Fruit fly (Drosophila melanogaster) whole organism, wandering third instar larva: ENCODE measurements around the gene Nedd4.

Experiments
- Abd-B ChIP-seq: fragments of >200 bp; optimal IDR thresholded peaks from 2 replicates; lab custom pipeline; 2017; ENCODE audit warnings: missing biosample characterization, missing genetic modification characterization
- CG32264 ChIP-seq: fragments of 200-800 bp; sonication (Bioruptor generic); optimal IDR thresholded peaks from 2 replicates; lab custom pipeline; 2016; ENCODE audit warnings: missing biosample characterization, missing genetic modification characterization
- CG9705 ChIP-seq: fragments of 200-800 bp; sonication (Bioruptor generic); optimal IDR thresholded peaks from 2 replicates; lab custom pipeline; 2018; ENCODE audit warnings: missing biosample characterization, mild to moderate bottlenecking, missing genetic modification characterization
- CrebA ChIP-seq: fragments of 200-800 bp; sonication (Bioruptor generic); optimal IDR thresholded peaks from 2 replicates; lab custom pipeline; 2016; ENCODE audit warnings: missing biosample characterization, mild to moderate bottlenecking, missing genetic modification characterization, borderline replicate concordance
- Dfd ChIP-seq: fragments of >200 bp; optimal IDR thresholded peaks from 2 replicates; lab custom pipeline; 2017; ENCODE audit warnings: missing biosample characterization, missing genetic modification characterization
- Dif ChIP-seq: fragments of 200-275, 200-300 bp; sonication (Bioruptor generic); optimal IDR thresholded peaks from 2 replicates; lab custom pipeline; 2018; ENCODE audit warnings: missing biosample characterization, missing genetic modification characterization; ENCODE audit not compliant: partially characterized antibody
- GATAd ChIP-seq: sonication (Bioruptor generic); optimal IDR thresholded peaks from 2 replicates; lab custom pipeline; 2016; ENCODE audit warnings: missing biosample characterization, missing genetic modification characterization
- HLH106 ChIP-seq: fragments of 200-800 bp; optimal IDR thresholded peaks from 3 replicates; lab custom pipeline; 2019; ENCODE audit warnings: missing biosample characterization, mild to moderate bottlenecking, missing genetic modification characterization, moderate library complexity
- Hnf4 ChIP-seq: fragments of 200-800 bp; sonication (Bioruptor generic); optimal IDR thresholded peaks from 2 replicates; lab custom pipeline; 2016; ENCODE audit warnings: missing biosample characterization, mild to moderate bottlenecking, missing genetic modification characterization
- Hr78 ChIP-seq: fragments of >200 bp; optimal IDR thresholded peaks from 2 replicates; lab custom pipeline; 2017; ENCODE audit warnings: missing biosample characterization, missing genetic modification characterization
- Hr83 ChIP-seq: fragments of 200-300 bp; sonication (Bioruptor generic); optimal IDR thresholded peaks from 2 replicates; lab custom pipeline; 2016; ENCODE audit warnings: missing biosample characterization, mild to moderate bottlenecking, missing genetic modification characterization, moderate library complexity; ENCODE audit not compliant: poor library complexity, severe bottlenecking
- Jra ChIP-seq: sonication (Bioruptor generic); optimal IDR thresholded peaks from 2 replicates; lab custom pipeline; 2016; ENCODE audit warnings: missing biosample characterization, missing genetic modification characterization
- Mio ChIP-seq: sonication (Bioruptor generic); optimal IDR thresholded peaks from 2 replicates; lab custom pipeline; 2016; ENCODE audit warnings: missing biosample characterization, missing genetic modification characterization
- Myc ChIP-seq: fragments of >200 bp; optimal IDR thresholded peaks from 2 replicates; lab custom pipeline; 2017
- N ChIP-seq: fragments of >200 bp; optimal IDR thresholded peaks from 2 replicates; lab custom pipeline; 2018; ENCODE audit warnings: missing biosample characterization, missing external identifiers, missing genetic modification characterization
- OdsH ChIP-seq: fragments of 200-800 bp; sonication (Bioruptor generic); optimal IDR thresholded peaks from 2 replicates; lab custom pipeline; 2016; ENCODE audit warnings: missing biosample characterization, mild to moderate bottlenecking, missing genetic modification characterization
- Rel ChIP-seq, 2 experiments: fragments of 200-800 bp; sonication (Bioruptor generic) in 1 of 2; optimal IDR thresholded peaks; 2 replicates in 1 of 2; 3 replicates in 1 of 2; lab custom pipeline; 2016 to 2019; ENCODE audit warnings: mild to moderate bottlenecking in 2 of 2, missing biosample characterization in 2 of 2, missing genetic modification characterization in 2 of 2, moderate library complexity in 1 of 2
- Sp1 ChIP-seq: fragments of 200-800 bp; sonication (Bioruptor generic); optimal IDR thresholded peaks from 3 replicates; lab custom pipeline; 2019; ENCODE audit warnings: missing biosample characterization, mild to moderate bottlenecking, missing genetic modification characterization, moderate library complexity
- Vsx2 ChIP-seq: fragments of 200-300, 225-300 bp; sonication (Bioruptor generic); optimal IDR thresholded peaks from 2 replicates; lab custom pipeline; 2018; ENCODE audit warnings: missing biosample characterization, missing genetic modification characterization; ENCODE audit not compliant: partially characterized antibody
- br ChIP-seq: fragments of 200-800 bp; sonication (Bioruptor generic); optimal IDR thresholded peaks from 2 replicates; lab custom pipeline; 2016; ENCODE audit warnings: missing biosample characterization, missing genetic modification characterization
- dl ChIP-seq, 2 experiments: fragments of 175-275, 200-275 bp in 1 of 2; fragments of 200-275 bp in 1 of 2; sonication (Bioruptor generic); optimal IDR thresholded peaks; lab custom pipeline; 2018; ENCODE audit warnings: mild to moderate bottlenecking in 2 of 2, missing biosample characterization in 2 of 2, missing genetic modification characterization in 2 of 2, moderate library complexity in 2 of 2; ENCODE audit not compliant: partially characterized antibody in 2 of 2, insufficient read depth in 1 of 2
- dmrt93B ChIP-seq: fragments of 200-800 bp; sonication (Bioruptor generic); optimal IDR thresholded peaks from 2 replicates; lab custom pipeline; 2018; ENCODE audit warnings: missing biosample characterization, mild to moderate bottlenecking, missing genetic modification characterization
- dsf ChIP-seq: sonication (Bioruptor generic); optimal IDR thresholded peaks from 2 replicates; lab custom pipeline; 2016; ENCODE audit warnings: missing biosample characterization, missing genetic modification characterization, borderline replicate concordance
- ey ChIP-seq: fragments of 200-800 bp; sonication (Bioruptor generic); optimal IDR thresholded peaks from 2 replicates; lab custom pipeline; 2016; ENCODE audit warnings: missing biosample characterization, missing genetic modification characterization
- foxo ChIP-seq, 2 experiments: fragments of 200-800 bp; sonication (Bioruptor generic); optimal IDR thresholded peaks; 2 replicates in 1 of 2; 3 replicates in 1 of 2; lab custom pipeline; 2016 to 2017; ENCODE audit warnings: missing biosample characterization in 2 of 2, missing genetic modification characterization in 2 of 2
- fru ChIP-seq: fragments of 200-800 bp; sonication (Bioruptor generic); optimal IDR thresholded peaks from 3 replicates; lab custom pipeline; 2016; ENCODE audit warnings: missing biosample characterization, mild to moderate bottlenecking, missing genetic modification characterization
- h ChIP-seq: fragments of 200-800 bp; sonication (Bioruptor generic); optimal IDR thresholded peaks from 3 replicates; lab custom pipeline; 2016; ENCODE audit warnings: missing biosample characterization, mild to moderate bottlenecking, missing genetic modification characterization
- jim ChIP-seq: fragments of 175-275, 200-325 bp; sonication (Bioruptor generic); optimal IDR thresholded peaks from 2 replicates; lab custom pipeline; 2016; ENCODE audit warnings: missing biosample characterization, mild to moderate bottlenecking, missing genetic modification characterization
- lola ChIP-seq: fragments of >200 bp; optimal IDR thresholded peaks from 2 replicates; lab custom pipeline; 2017; ENCODE audit warnings: missing biosample characterization, missing genetic modification characterization
- pan ChIP-seq: fragments of >200 bp; optimal IDR thresholded peaks from 2 replicates; lab custom pipeline; 2017
- psq ChIP-seq: fragments of 200-800 bp; sonication (Bioruptor generic); optimal IDR thresholded peaks from 3 replicates; lab custom pipeline; 2017; ENCODE audit warnings: missing biosample characterization, mild to moderate bottlenecking, missing genetic modification characterization, moderate library complexity
- rgr ChIP-seq: fragments of 200-800 bp; sonication (Bioruptor generic); optimal IDR thresholded peaks from 3 replicates; lab custom pipeline; 2016; ENCODE audit warnings: missing biosample characterization, mild to moderate bottlenecking, missing genetic modification characterization
- sage ChIP-seq: fragments of 200-800 bp; sonication (Bioruptor generic); optimal IDR thresholded peaks from 2 replicates; lab custom pipeline; 2016; ENCODE audit warnings: missing biosample characterization, mild to moderate bottlenecking, missing genetic modification characterization
- sv ChIP-seq: fragments of 200-800 bp; sonication (Bioruptor generic); optimal IDR thresholded peaks from 3 replicates; lab custom pipeline; 2016; ENCODE audit warnings: missing biosample characterization, missing genetic modification characterization
- tai ChIP-seq: sonication (Bioruptor generic); optimal IDR thresholded peaks from 2 replicates; lab custom pipeline; 2016; ENCODE audit warnings: missing biosample characterization, missing genetic modification characterization
- woc ChIP-seq: sonication (Bioruptor generic); optimal IDR thresholded peaks from 2 replicates; lab custom pipeline; 2016; ENCODE audit warnings: missing biosample characterization, mild to moderate bottlenecking, missing genetic modification characterization

Gene Nedd4

DNA sequence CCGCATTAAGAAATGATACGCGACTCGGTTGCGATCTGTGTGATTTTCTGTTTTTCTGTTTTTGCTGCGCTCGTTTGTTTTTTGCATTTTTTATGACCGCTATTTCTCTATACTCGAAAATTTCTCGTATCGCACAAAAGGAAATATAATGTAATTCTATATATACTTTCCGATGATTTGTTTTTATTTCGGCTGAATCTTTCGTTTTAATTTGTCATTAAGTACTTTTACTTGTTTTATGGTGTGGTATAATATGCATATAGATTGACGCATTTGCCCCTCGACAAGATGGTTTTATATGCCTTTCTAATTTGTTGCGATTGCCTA, 40.6 kb downstream of the Nedd4 start:
- TF ChIP-seq rgr (GFP tag; lab: Kevin White, UChicago) (no peak), fru (no peak), sage (GFP tag; lab: Kevin White, UChicago) (no peak), Abd-B (no peak), Mio (no peak), Rel (GFP tag; optimal IDR thresholded peaks at IDR 0.05; lab: Kevin White, UChicago) (no peak), Rel (tag; optimal IDR thresholded peaks at IDR 0.05; lab: Kevin White, UChicago) (peak; percentile 81), h (GFP tag; lab: Kevin White, UChicago) (no peak), CG9705 (no peak), Myc (lab: Kevin White, UChicago) (no peak), dsf (GFP tag; lab: Kevin White, UChicago) (no peak), foxo (GFP tag; optimal IDR thresholded peaks at IDR 0.05; lab: Kevin White, UChicago) (peak in 1 of 2 experiments; percentile 53), Vsx2 (no peak), pan (lab: Kevin White, UChicago) (no peak), Sp1 (peak; percentile 44), CrebA (GFP tag; lab: Kevin White, UChicago) (peak; percentile 23), br (GFP tag; lab: Kevin White, UChicago) (no peak), jim (GFP tag; lab: Kevin White, UChicago) (no peak), woc (GFP tag; lab: Kevin White, UChicago) (no peak), CG32264 (GFP tag; lab: Kevin White, UChicago) (no peak), OdsH (GFP tag; lab: Kevin White, UChicago) (no peak), Dfd (no peak), sv (GFP tag; lab: Kevin White, UChicago) (no peak), GATAd (GFP tag; lab: Kevin White, UChicago) (no peak), Hnf4 (no peak)

DNA sequence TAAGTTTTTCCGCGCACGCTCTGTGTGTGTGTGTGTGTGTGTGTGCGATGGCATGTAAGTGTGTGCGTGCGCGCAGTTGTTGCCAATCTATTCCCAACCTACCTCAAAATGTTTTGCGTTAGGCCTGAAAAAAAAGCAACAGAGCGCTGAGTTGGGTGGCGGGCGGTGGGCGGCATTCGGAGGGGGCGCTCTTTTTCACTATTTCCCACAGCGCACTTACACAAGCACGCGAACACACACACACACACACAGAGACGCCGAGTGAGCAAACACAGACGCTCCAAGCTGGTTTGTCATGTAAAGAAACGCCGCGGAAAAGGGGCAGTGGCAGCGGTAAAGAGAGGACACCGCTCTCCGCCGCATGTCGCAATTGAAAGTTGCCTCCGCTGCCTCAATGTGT, 42.2 kb downstream of the Nedd4 start:
- TF ChIP-seq Sp1 (no peak), Dfd (peak; percentile 78)

DNA sequence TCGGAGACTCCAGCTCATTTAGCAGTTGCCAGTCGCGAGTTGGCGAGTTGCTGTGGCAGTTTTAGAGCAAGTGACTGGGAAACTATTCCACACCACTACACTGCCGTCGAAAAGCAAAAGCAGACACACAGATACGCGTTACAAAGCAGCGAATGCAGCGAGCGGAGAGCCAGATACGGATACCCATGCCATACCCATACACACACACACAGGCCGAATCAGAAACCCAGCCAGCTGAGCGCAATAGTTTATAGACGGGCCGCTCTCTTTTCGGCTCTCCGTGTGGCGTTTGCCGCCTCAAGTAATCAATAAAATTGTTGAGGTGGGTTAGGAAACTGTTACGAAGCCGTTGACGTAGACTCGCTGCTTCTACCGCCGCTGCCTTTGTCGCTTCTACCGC, 43.9 kb downstream of the Nedd4 start:
- TF ChIP-seq foxo (GFP tag; optimal IDR thresholded peaks at IDR 0.05; lab: Kevin White, UChicago) (no peak), ey (GFP tag; lab: Kevin White, UChicago) (no peak), GATAd (GFP tag; lab: Kevin White, UChicago) (no peak), HLH106 (tag; lab: Kevin White, UChicago) (no peak), Rel (GFP tag; optimal IDR thresholded peaks at IDR 0.05; lab: Kevin White, UChicago) (no peak), Rel (tag; optimal IDR thresholded peaks at IDR 0.05; lab: Kevin White, UChicago) (no peak), jim (GFP tag; lab: Kevin White, UChicago) (no peak), h (GFP tag; lab: Kevin White, UChicago) (peak; percentile 35), fru (peak; percentile 35), woc (GFP tag; lab: Kevin White, UChicago) (no peak), Dif (GFP tag; lab: Kevin White, UChicago) (peak; percentile 72), CrebA (GFP tag; lab: Kevin White, UChicago) (no peak), br (GFP tag; lab: Kevin White, UChicago) (no peak), Hr78 (GFP tag; lab: Kevin White, UChicago) (no peak), Vsx2 (no peak), CG32264 (GFP tag; lab: Kevin White, UChicago) (no peak), tai (GFP tag; lab: Kevin White, UChicago) (no peak), dl (GFP tag; optimal IDR thresholded peaks at IDR 0.05; lab: Kevin White, UChicago; ENCODE audit: insufficient read depth in 1 of 2, partially characterized antibody in 2 of 2) (peak; percentile 31 to 40), Hr83 (no peak)

DNA sequence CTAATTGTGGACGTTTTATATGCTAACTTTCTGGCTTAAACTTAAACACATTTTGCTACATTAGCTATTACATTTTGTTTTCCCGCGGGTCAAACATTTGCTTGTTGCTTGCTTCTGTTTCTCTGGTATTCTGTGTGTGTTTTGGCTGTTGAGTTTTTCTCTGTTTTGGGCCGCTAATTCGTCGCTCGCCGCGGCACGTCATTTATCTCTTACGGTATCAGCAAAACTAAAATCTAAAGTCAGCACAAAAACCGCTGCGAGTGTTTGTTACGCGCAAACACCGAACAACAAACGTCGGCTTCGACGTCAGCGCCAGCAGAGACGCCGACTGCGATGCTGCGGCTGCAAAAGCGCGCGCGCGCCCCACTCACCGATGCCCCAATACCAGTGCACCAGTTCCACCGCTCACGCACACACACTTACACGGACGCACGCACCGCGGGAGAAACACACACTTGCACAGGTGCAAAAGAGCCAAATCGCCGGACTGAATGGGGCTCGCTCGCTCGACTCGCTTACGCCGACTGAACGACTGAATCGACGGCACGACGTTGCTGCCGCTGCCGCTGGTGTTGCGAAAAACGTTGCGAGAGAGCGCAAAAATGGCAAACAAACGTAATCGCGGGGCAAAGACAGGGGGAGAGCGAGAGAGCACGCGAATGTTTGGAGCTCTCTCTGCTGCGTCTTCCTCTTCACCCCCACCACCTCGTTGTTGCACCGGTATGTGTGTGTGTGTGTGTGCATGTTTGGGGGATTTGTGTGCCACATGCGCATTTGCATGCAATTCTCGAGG, 46.4 kb downstream of the Nedd4 start:
- TF ChIP-seq N (GFP tag; lab: Kevin White, UChicago) (peak; percentile 73), Dif (GFP tag; lab: Kevin White, UChicago) (peak; percentile 90), Rel (GFP tag; optimal IDR thresholded peaks at IDR 0.05; lab: Kevin White, UChicago) (peak; percentile 73), Rel (tag; optimal IDR thresholded peaks at IDR 0.05; lab: Kevin White, UChicago) (peak; percentile 92), dmrt93B (GFP tag; lab: Kevin White, UChicago) (no peak), Myc (lab: Kevin White, UChicago) (no peak), Vsx2 (peak; percentile 84), h (GFP tag; lab: Kevin White, UChicago) (peak; percentile 93), Hnf4 (no peak), CrebA (GFP tag; lab: Kevin White, UChicago) (peak; percentile 94), dl (GFP tag; optimal IDR thresholded peaks at IDR 0.05; lab: Kevin White, UChicago; ENCODE audit: insufficient read depth in 1 of 2, partially characterized antibody in 2 of 2) (peak; percentile 81 to 84), Hr83 (peak; percentile 87), br (GFP tag; lab: Kevin White, UChicago) (peak; percentile 61), sage (GFP tag; lab: Kevin White, UChicago) (peak; percentile 31), Jra (GFP tag; lab: Kevin White, UChicago) (peak; percentile 81), CG32264 (GFP tag; lab: Kevin White, UChicago) (peak; percentile 38), Abd-B (peak; percentile 46), psq (GFP tag; lab: Kevin White, UChicago) (peak; percentile 72), Mio (no peak), lola (GFP tag; lab: Kevin White, UChicago) (no peak), foxo (GFP tag; optimal IDR thresholded peaks at IDR 0.05; lab: Kevin White, UChicago) (peak in 1 of 2 experiments; percentile 50), fru (peak; percentile 96)
